Worm (Caenorhabditis elegans) whole organism, L1 larva: ENCODE measurements around the gene Y56A3A.33.
A peak's percentile ranks its signal among the peaks of the same experiment; 100 is the strongest.

ENCODE experiments used
- C16A3.4 ChIP-seq: fragments of 150-350 bp; optimal IDR thresholded peaks from 2 replicates; lab custom pipeline; 2014; ENCODE audit warnings: missing biosample characterization, missing genetic modification characterization
- aha-1 ChIP-seq: fragments of 150-350 bp; optimal IDR thresholded peaks from 2 replicates; lab custom pipeline; 2014; ENCODE audit warnings: missing biosample characterization, missing genetic modification characterization
- alr-1 ChIP-seq: fragments of 200-800 bp; sonication (Bioruptor generic); optimal IDR thresholded peaks from 2 replicates; lab custom pipeline; 2018; ENCODE audit warnings: borderline replicate concordance, mild to moderate bottlenecking, missing genetic modification characterization, missing compliant biosample characterization
- ama-1 ChIP-seq: fragments of 150-350 bp; optimal IDR thresholded peaks from 2 replicates; lab custom pipeline; 2014
- blmp-1 ChIP-seq: fragments of 150-350 bp; optimal IDR thresholded peaks from 2 replicates; lab custom pipeline; 2014; ENCODE audit warnings: missing biosample characterization, missing genetic modification characterization
- ceh-63 ChIP-seq: fragments of 200-800 bp; sonication (Bioruptor generic); optimal IDR thresholded peaks from 2 replicates; lab custom pipeline; 2018; ENCODE audit warnings: mild to moderate bottlenecking, missing genetic modification characterization, missing compliant biosample characterization
- ces-1 ChIP-seq: fragments of 150-350 bp; optimal IDR thresholded peaks from 2 replicates; lab custom pipeline; 2014; ENCODE audit warnings: missing biosample characterization, missing genetic modification reagents, missing genetic modification characterization
- dpl-1 ChIP-seq, 3 experiments: fragments of 150-350 bp in 2 of 3; sonication (generic microtip) in 1 of 3; optimal IDR thresholded peaks; 2 replicates each; lab custom pipeline; 2014 to 2017; ENCODE audit warnings: missing biosample characterization in 3 of 3, missing genetic modification characterization in 3 of 3, missing genetic modification reagents in 3 of 3
- efl-1 ChIP-seq, 4 experiments: fragments of 150-350 bp; optimal IDR thresholded peaks in 3 of 4; peaks in 1 of 4; 1 replicate in 1 of 4; 2 replicates in 3 of 4; lab custom pipeline; 2014; ENCODE audit warnings: missing biosample characterization in 2 of 4, missing genetic modification characterization in 2 of 4, missing genetic modification reagents in 2 of 4
- egl-13 ChIP-seq: sonication (generic microtip); optimal IDR thresholded peaks from 2 replicates; lab custom pipeline; 2016; ENCODE audit warnings: missing genotype, missing genetic modification reagents, missing genetic modification characterization, missing compliant biosample characterization
- egl-27 ChIP-seq, 2 experiments: fragments of 150-350 bp in 1 of 2; sonication (generic microtip); optimal IDR thresholded peaks; 3 replicates each; lab custom pipeline; 2017 to 2018; ENCODE audit warnings: missing biosample characterization in 2 of 2, missing genetic modification characterization in 2 of 2, missing genetic modification reagents in 2 of 2
- elt-2 ChIP-seq: sonication (generic microtip); optimal IDR thresholded peaks from 2 replicates; lab custom pipeline; 2016; ENCODE audit warnings: missing genetic modification characterization, mild to moderate bottlenecking, inconsistent platforms, missing compliant biosample characterization, missing genetic modification reagents
- ets-5 ChIP-seq: fragments of 200-800 bp; sonication (Bioruptor generic); IDR thresholded peaks from 2 replicates; pipeline ENCODE4 v1.3.6; 2022; ENCODE audit warnings: missing genetic modification characterization, missing compliant biosample characterization
- fkh-8 ChIP-seq: sonication (generic microtip); optimal IDR thresholded peaks from 2 replicates; lab custom pipeline; 2016; ENCODE audit warnings: mild to moderate bottlenecking, missing genetic modification characterization, missing compliant biosample characterization
- isw-1 ChIP-seq: fragments of 200-800 bp; sonication (Bioruptor generic); IDR thresholded peaks from 2 replicates; pipeline ENCODE4 v1.3.6; 2022; ENCODE audit warnings: missing genetic modification characterization, missing compliant biosample characterization
- lir-3 ChIP-seq: sonication (generic microtip); optimal IDR thresholded peaks from 2 replicates; lab custom pipeline; 2016; ENCODE audit warnings: mild to moderate bottlenecking, missing genetic modification characterization, moderate library complexity, missing compliant biosample characterization; ENCODE audit not compliant: poor library complexity
- mdl-1 ChIP-seq, 2 experiments: fragments of 150-350 bp; optimal IDR thresholded peaks; 2 replicates each; lab custom pipeline; 2014 to 2017; ENCODE audit warnings: missing biosample characterization in 2 of 2, missing genetic modification characterization in 2 of 2, inconsistent platforms in 1 of 2
- nhr-11 ChIP-seq: fragments of 150-350 bp; optimal IDR thresholded peaks from 2 replicates; lab custom pipeline; 2014; ENCODE audit warnings: missing biosample characterization, missing genetic modification characterization
- nhr-20 ChIP-seq: sonication (generic microtip); optimal IDR thresholded peaks from 2 replicates; lab custom pipeline; 2016; ENCODE audit warnings: mild to moderate bottlenecking, missing genetic modification characterization, missing compliant biosample characterization
- nhr-237 ChIP-seq: fragments of 150-350 bp; optimal IDR thresholded peaks from 2 replicates; lab custom pipeline; 2014; ENCODE audit warnings: missing biosample characterization, missing genetic modification characterization
- nhr-28 ChIP-seq: fragments of 150-350 bp; optimal IDR thresholded peaks from 2 replicates; lab custom pipeline; 2014; ENCODE audit warnings: missing biosample characterization, missing genetic modification characterization
- nhr-90 ChIP-seq: sonication (generic microtip); optimal IDR thresholded peaks from 2 replicates; lab custom pipeline; 2016; ENCODE audit warnings: mild to moderate bottlenecking, missing genetic modification characterization, missing compliant biosample characterization; ENCODE audit not compliant: poor library complexity
- pag-3 ChIP-seq: sonication (generic microtip); optimal IDR thresholded peaks from 2 replicates; lab custom pipeline; 2017; ENCODE audit warnings: missing genetic modification characterization, mild to moderate bottlenecking, missing compliant biosample characterization, antibody characterized with exemption, borderline replicate concordance; ENCODE audit not compliant: insufficient read depth
- rnt-1 ChIP-seq: sonication (generic microtip); optimal IDR thresholded peaks from 2 replicates; lab custom pipeline; 2016; ENCODE audit warnings: mild to moderate bottlenecking, missing genetic modification characterization, moderate library complexity, missing compliant biosample characterization
- skn-1 ChIP-seq: fragments of 150-350 bp; optimal IDR thresholded peaks from 2 replicates; lab custom pipeline; 2014; ENCODE audit warnings: missing biosample characterization, missing genetic modification characterization
- snu-23 ChIP-seq: sonication (generic microtip); optimal IDR thresholded peaks from 2 replicates; lab custom pipeline; 2016; ENCODE audit warnings: missing genetic modification characterization, missing compliant biosample characterization
- sox-4 ChIP-seq: sonication (generic microtip); optimal IDR thresholded peaks from 2 replicates; lab custom pipeline; 2016; ENCODE audit warnings: missing genetic modification characterization, missing compliant biosample characterization
- sptf-1 ChIP-seq: fragments of 150-350 bp; optimal IDR thresholded peaks from 2 replicates; lab custom pipeline; 2014; ENCODE audit warnings: missing biosample characterization, missing genetic modification characterization
- tbx-2 ChIP-seq: sonication (generic microtip); optimal IDR thresholded peaks from 2 replicates; lab custom pipeline; 2016; ENCODE audit warnings: missing genetic modification characterization, missing compliant biosample characterization
- tlp-1 ChIP-seq: fragments of 150-350 bp; optimal IDR thresholded peaks from 2 replicates; lab custom pipeline; 2014; ENCODE audit warnings: missing biosample characterization, missing genetic modification characterization
- unc-130 ChIP-seq: fragments of 150-350 bp; optimal IDR thresholded peaks from 2 replicates; lab custom pipeline; 2017; ENCODE audit warnings: missing biosample characterization, missing genetic modification characterization, inconsistent platforms
- unc-98 ChIP-seq: fragments of 200-800 bp; sonication (Bioruptor generic); IDR thresholded peaks from 2 replicates; pipeline ENCODE4 v1.3.6; 2022; ENCODE audit warnings: missing genetic modification characterization, missing compliant biosample characterization
- vab-15 ChIP-seq: sonication (generic microtip); optimal IDR thresholded peaks from 2 replicates; lab custom pipeline; 2017; ENCODE audit warnings: missing genotype, mild to moderate bottlenecking, missing genetic modification characterization, missing compliant biosample characterization
- xbp-1 ChIP-seq: sonication (generic microtip); optimal IDR thresholded peaks from 2 replicates; lab custom pipeline; 2016; ENCODE audit warnings: missing genetic modification characterization, missing compliant biosample characterization
- zag-1 ChIP-seq: fragments of 150-350 bp; optimal IDR thresholded peaks from 2 replicates; lab custom pipeline; 2014; ENCODE audit warnings: missing biosample characterization, missing genetic modification characterization
- zip-4 ChIP-seq: fragments of 200-800 bp; sonication (Bioruptor generic); optimal IDR thresholded peaks from 2 replicates; lab custom pipeline; 2018; ENCODE audit warnings: mild to moderate bottlenecking, missing genetic modification characterization, moderate library complexity, missing compliant biosample characterization

Y56A3A.33 gene

DNA sequence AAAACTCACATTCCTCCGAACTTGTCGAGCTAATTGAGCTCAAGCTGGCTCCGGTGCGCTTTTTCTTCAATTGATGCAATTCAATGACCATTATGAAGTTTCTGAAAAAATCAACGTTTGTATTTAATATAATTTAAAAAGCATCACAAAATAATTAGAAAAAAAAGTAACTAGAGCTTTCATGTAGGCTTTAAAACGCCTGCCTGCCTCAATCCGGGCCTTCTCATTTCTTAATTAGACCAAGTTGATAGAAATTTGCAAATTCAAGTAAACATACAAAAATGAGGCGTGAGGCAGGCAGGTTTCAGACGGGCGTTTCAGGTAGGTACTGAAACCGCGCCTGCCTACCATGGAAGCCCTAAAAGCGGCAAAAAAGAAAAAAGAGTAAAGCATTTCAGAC, at the start of gene Y56A3A.33:
Y56A3A.33 (minus strand) TSS at position 101 of the 400 bp plus-strand sequence.
- no peak for TF ChIP-seq zip-4 (GFP tag; lab: Kevin White, UChicago)
- no peak for TF ChIP-seq vab-15 (tag; lab: Kevin White, UChicago)

DNA sequence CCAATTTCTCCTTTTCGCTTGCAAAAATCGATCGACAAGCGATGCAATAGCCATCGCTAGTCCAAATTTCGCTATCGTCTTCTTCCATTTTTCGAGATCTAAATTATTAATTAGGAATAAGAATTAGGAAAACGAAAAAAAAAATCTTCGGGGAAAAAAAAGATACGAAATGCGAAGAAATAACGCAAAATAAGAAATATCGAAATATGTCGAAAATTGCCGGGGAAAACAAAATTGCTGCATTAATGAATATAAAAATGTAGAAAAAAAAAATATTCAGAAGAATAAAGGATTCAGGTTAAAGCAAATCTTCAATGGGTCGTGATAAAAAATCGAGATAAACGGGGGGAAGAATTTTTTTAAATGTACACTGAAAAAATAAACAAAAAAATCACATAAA, 49.5 kb upstream of the Y56A3A.33 start, which contains the start of gene Y79H2A.3:
Y79H2A.3 (minus strand) TSS at position 101 of the 400 bp plus-strand sequence.
- TF ChIP-seq lir-3 (no peak), blmp-1 (tag; lab: Kevin White, UChicago) (no peak)
- TF ChIP-seq, all 84 proteins: peak for 0

DNA sequence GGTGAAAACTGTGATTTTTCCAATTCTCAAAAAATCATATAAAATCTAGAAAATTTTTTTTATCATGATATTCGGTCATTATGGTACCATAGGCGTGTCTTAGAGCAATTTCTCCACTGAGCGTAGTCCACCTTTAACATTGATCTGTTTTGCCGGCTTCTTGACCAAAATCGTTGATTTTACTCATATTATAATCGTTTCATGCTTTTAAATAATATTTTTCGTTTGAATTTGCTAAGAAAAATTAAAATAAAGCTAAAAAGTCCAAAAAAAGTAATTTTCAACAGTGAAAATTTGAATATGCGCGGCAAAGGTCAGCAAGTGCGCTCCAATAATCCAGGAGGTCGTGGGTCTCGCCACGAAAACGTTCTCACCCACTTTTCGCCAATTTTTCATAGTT, 38.2 kb upstream of the Y56A3A.33 start, which contains the start of gene Y79H2A.4:
Y79H2A.4 (plus strand) TSS at position 301 of the 400 bp plus-strand sequence.
- TF ChIP-seq nhr-28 (tag; lab: Kevin White, UChicago) (no peak), ces-1 (GFP tag; lab: Kevin White, UChicago) (no peak), unc-130 (tag; lab: Kevin White, UChicago) (no peak), tbx-2 (tag; lab: Kevin White, UChicago) (no peak), ets-5 (no peak), snu-23 (no peak), nhr-90 (no peak), ceh-63 (no peak), alr-1 (tag; lab: Kevin White, UChicago) (no peak), xbp-1 (tag; lab: Kevin White, UChicago) (no peak), isw-1 (GFP tag; lab: Robert Waterston, UW) (no peak), egl-27 (tag; optimal IDR thresholded peaks at IDR 0.05; lab: Kevin White, UChicago) (no peak), nhr-20 (no peak), sptf-1 (tag; lab: Kevin White, UChicago) (no peak), nhr-237 (tag; lab: Kevin White, UChicago) (no peak)

ce11 chrIII:12037217-12037616, 34.5 kb upstream of the Y56A3A.33 start:
- TF ChIP-seq nhr-90 (no peak), elt-2 (tag; lab: Kevin White, UChicago) (no peak), aha-1 (tag; lab: Kevin White, UChicago) (no peak), skn-1 (tag; lab: Kevin White, UChicago) (no peak), fkh-8 (tag; lab: Kevin White, UChicago) (no peak), sox-4 (no peak), blmp-1 (tag; lab: Kevin White, UChicago) (no peak), egl-13 (tag; lab: Kevin White, UChicago) (no peak), nhr-11 (no peak), ama-1 (no peak), lir-3 (no peak), pag-3 (tag; lab: Kevin White, UChicago) (no peak), unc-98 (no peak), tlp-1 (no peak), dpl-1 (GFP tag; optimal IDR thresholded peaks at IDR 0.05; lab: Kevin White, UChicago) (no peak), zag-1 (tag; lab: Kevin White, UChicago) (no peak), rnt-1 (tag; lab: Kevin White, UChicago) (no peak), C16A3.4 (no peak)

DNA sequence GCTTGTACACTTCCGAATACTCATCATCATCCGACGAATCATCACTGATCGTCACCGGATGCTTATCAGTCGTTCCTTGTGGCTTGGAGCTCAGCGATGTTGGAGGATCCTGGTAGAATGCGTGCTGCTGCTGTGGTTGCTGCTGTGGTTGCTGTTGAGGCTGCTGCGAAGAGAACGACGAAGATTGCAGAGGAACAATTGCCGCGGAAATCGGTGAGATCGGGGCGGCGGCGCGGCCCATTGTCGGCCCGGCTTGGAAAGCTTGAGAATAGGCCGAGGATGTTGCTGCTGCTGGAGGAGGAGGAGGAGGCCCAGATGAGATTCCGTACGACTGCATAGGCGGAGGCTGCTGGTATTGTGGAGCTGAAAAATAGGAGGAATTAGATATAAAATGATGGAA, 31.6 kb upstream of the Y56A3A.33 start:
- no peak for TF ChIP-seq zag-1 (tag; lab: Kevin White, UChicago)
- no peak for TF ChIP-seq alr-1 (tag; lab: Kevin White, UChicago)
- TF ChIP-seq xbp-1 (tag; lab: Kevin White, UChicago), result no peak
- TF ChIP-seq mdl-1 (tag; optimal IDR thresholded peaks at IDR 0.05; lab: Kevin White, UChicago), result no peak
- no peak for TF ChIP-seq unc-98
- TF ChIP-seq efl-1 (optimal IDR thresholded peaks at IDR 0.05; lab: Kevin White, UChicago), result no peak
- TF ChIP-seq efl-1 (GFP tag; optimal IDR thresholded peaks at IDR 0.05 in 1 of 2; lab: Kevin White, UChicago), result peak in 1 of 2 experiments; percentile 9
